Fruit fly (Drosophila melanogaster) whole organism, embryonic: ENCODE data around the gene Zw.

Experiments used
- CG13424 ChIP-seq: fragments of 200-800 bp; sonication (Bioruptor generic); optimal IDR thresholded peaks from 2 replicates; lab custom pipeline; 2019; ENCODE audit warnings: missing biosample characterization, mild to moderate bottlenecking, missing genetic modification characterization, moderate library complexity
- Hr3 ChIP-seq: fragments of 200-800 bp; sonication (Bioruptor generic); optimal IDR thresholded peaks from 3 replicates; lab custom pipeline; 2016; ENCODE audit warnings: missing biosample characterization, missing genetic modification characterization
- PHDP ChIP-seq: fragments of 200-800 bp; sonication (Bioruptor generic); optimal IDR thresholded peaks from 3 replicates; lab custom pipeline; 2018; ENCODE audit warnings: missing biosample characterization, mild to moderate bottlenecking, missing genetic modification characterization, moderate library complexity
- ci ChIP-seq: fragments of 200-800 bp; sonication (Bioruptor generic); IDR thresholded peaks from 3 replicates; pipeline ENCODE4 v1.3.6; 2022; ENCODE audit warnings: missing biosample characterization, missing genetic modification characterization
- fru ChIP-seq: fragments of >200 bp; optimal IDR thresholded peaks from 2 replicates; lab custom pipeline; 2017
- kni ChIP-seq: fragments of 200-800 bp; sonication (Bioruptor generic); optimal IDR thresholded peaks from 3 replicates; lab custom pipeline; 2017; ENCODE audit warnings: mild to moderate bottlenecking, missing biosample characterization, missing genetic modification reagents, missing genetic modification characterization

dm6 chrX:19714816-19715215 lies 47.8 kb downstream of the Zw start:
- TF ChIP-seq ci (GFP tag; lab: Robert Waterston, UW) (no peak), PHDP (no peak), kni (GFP tag; lab: Kevin White, UChicago) (no peak), CG13424 (no peak), fru (lab: Kevin White, UChicago) (no peak), Hr3 (no peak)
